Fruit fly (Drosophila melanogaster): ENCODE data around the gene mRpL48.

The mRpL48 gene

DNA sequence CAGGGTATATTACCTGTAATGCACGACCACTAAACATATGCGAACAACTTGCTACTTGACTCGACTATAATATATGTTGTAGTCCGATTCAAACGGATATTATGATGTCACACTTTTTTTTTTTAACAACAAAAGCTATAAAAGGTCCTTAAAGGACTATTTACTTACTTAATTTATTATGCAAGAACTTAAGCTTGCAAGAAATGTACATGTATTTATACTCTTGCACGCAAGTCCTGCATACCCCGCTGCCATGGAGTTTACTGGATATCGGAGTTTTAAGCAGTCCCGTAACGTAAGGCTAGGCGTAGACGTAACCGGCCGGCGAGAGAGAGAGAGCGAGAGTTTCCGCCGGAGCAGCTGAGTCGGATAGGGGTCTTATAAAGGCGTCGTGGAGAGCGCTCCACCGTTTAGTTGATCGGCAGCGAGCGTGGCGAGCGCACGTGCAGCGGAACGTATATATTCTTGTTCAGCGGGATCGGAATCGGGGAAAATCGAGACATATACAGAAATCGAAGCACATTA is 26.9 kb downstream of the mRpL48 start:
- TF ChIP-seq noc (tag; optimal IDR thresholded peaks at IDR 0.05), result peak; percentile 84

DNA sequence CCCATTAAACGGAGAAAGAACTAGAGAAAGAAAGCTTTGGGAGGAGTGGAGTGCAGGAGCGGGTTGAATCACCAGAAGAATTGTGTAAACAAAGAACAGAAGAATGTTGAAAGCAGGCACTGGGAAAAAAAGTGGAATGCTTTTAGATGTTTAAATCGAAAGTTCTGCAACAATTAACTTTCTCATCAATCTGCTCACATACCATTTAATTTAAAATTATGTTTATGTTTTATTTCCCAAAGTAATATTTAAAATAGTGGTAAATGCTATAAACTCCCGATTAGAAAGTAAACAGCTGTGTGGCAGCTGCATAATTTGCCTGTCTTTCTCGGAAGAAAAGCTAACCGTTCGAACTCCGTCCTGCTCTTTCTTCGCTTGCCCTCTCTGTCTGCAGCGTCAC is 27.8 kb downstream of the mRpL48 start:
- no peak for TF ChIP-seq noc (tag; optimal IDR thresholded peaks at IDR 0.05)

DNA sequence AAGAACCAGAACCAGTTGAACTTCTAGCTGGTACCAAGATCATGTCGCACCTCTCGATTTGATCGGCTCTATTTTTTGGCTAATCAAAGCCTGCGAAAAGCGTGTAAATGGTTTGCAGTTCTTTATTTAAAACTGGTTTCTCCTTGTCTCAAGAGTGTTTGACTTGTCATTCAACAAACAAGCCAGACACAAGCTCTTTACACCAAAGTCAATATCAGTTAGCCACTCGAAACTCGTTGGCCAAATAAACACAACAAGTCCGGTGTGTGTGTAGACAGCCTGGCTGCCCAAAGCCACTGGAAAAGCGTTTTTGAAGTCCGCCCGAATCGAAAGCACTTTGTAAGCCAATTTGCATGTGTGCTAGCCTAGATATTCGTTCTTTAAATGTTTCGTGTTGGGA is 29.8 kb downstream of the mRpL48 start:
- TF ChIP-seq noc (tag; optimal IDR thresholded peaks at IDR 0.05), result no peak

DNA sequence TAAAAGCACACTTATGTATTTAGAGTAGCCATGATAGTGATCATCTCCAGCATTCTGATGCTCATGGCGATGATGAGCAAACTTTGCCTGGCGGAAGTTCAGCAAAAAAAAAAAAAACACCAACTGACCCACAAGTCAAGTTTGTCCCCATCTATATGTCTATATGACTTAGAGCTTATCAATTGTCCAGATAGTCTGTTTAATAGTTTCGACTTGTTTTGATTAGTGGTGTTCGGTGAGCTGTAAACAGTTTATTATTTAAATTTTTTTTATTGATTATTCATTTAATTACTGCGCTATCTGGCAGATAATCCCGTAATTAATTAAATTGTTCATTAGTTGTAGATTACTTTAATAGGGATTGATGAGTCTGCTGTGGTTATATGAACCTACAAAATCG is 33.5 kb downstream of the mRpL48 start:
- peak; percentile 54 for TF ChIP-seq noc (tag; optimal IDR thresholded peaks at IDR 0.05)

DNA sequence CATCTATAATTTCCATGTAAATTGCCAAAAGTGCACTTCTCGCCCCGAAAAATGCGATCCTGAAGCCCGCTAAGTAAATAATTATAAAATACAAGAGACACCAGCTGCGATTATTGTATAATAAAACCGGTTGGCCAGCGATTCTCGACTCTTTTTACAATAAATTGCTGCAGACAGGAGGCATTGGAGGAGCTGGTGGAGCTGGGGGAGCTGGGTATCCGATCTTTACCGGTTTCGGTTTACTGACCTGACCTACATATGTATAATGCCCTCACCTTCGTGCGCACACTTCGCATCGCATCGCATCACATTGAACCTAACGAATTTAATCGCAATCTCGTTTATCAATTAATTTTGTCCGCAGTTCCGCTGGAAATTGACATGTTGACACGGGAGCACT is 38.1 kb downstream of the mRpL48 start:
- TF ChIP-seq noc (tag; optimal IDR thresholded peaks at IDR 0.05), result no peak

DNA sequence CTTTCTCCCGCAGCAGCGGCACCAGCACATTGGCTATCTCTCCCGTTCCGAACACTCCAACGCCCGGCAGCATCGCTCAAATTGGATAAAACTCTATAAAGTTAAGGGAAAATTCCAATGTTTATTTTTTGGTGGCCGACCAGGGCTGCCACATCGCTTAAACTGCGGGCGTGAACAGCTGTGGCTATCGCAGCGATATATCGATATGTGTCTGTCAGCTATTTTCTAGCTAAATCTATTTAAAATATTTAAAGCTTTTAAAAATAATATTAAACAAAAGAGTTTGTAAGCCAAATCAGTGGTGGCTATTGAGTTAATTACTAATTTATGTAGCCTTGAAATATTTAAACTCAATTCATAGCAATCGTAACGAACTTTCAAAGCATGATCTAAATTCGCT is 41.7 kb downstream of the mRpL48 start, which contains the start of the genes CG17712 and CG17648:
Gene CG17712 (minus strand): TSS at position 170 of the 400 bp plus-strand sequence.
Gene CG17648 (plus strand): TSS at position 356 of the 400 bp plus-strand sequence.
- no peak for TF ChIP-seq noc (tag; optimal IDR thresholded peaks at IDR 0.05)

DNA sequence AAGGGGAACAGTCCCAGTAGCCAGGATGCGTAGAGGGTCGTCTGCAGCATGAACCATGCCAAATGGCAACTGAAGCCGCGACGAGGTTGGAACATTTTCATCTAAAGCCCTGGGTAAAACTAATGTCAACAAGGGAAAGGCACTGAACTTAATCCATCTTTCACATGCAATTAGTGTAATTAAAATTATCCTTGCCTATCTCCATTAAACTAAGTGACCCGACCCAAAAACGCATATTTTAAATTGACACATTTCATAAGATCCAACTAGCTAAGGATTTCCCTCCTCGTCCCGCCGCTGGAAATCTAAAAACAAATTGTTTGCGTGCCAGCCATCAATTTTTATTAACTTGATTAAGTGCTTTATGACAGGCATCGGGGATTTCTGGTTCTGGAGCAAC is 46.1 kb downstream of the mRpL48 start, which contains the start of gene Gr22f:
Gene Gr22f (minus strand): TSS at position 101 of the 400 bp plus-strand sequence.
- TF ChIP-seq noc (tag; optimal IDR thresholded peaks at IDR 0.05), result no peak

DNA sequence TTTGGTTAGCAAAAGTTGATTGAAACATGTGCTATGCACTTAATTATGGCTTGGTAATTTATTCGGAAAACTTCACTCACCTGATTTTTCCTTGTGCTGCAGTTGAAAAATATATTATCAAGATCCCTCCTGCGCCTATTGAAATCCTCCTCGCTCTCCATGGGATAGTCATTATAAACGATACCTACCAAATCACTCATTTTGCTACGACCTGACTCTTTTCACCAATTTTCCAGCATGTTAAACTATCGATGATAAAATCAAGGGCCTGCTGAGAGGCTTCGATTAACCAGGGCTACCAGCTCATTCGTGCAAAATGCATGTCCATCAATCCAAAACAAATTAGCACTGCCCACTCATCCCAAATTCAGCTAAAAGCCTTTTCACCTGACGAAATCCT is 48.6 kb downstream of the mRpL48 start, which contains the start of gene CG17650:
Gene CG17650 (minus strand): TSS at position 241 of the 400 bp plus-strand sequence.
- no peak for TF ChIP-seq noc (tag; optimal IDR thresholded peaks at IDR 0.05)

Measured in whole organism, larva.